Worm (Caenorhabditis elegans): Measurements from ENCODE around the gene nhr-78.

- TF ChIP-seq ztf-11 (tag; optimal IDR thresholded peaks at IDR 0.05) (no peak), egl-27 (tag; optimal IDR thresholded peaks at IDR 0.05) (no peak), jun-1 (tag; optimal IDR thresholded peaks at IDR 0.05) (no peak), tbx-2 (tag; optimal IDR thresholded peaks at IDR 0.05) (no peak), ama-1 (optimal IDR thresholded peaks at IDR 0.05) (no peak), pha-4 (tag; optimal IDR thresholded peaks at IDR 0.05) (no peak), elt-1 (tag; optimal IDR thresholded peaks at IDR 0.05) (no peak), snpc-4 (tag; optimal IDR thresholded peaks at IDR 0.05) (no peak), nfya-1 (tag; optimal IDR thresholded peaks at IDR 0.05; ENCODE audit: insufficient read depth) (no peak)
Observed at ce11 chrIV:4272167-4272566, 5.5 kb downstream of the nhr-78 start, which contains the start of gene F36A4.1.
